Worm (Caenorhabditis elegans) whole organism, young adult: ENCODE results near the gene clec-27.

Experiments
- B0035.1 ChIP-seq: sonication (generic microtip); optimal IDR thresholded peaks from 2 replicates; lab custom pipeline; 2016; ENCODE audit warnings: missing genetic modification characterization, mild to moderate bottlenecking, missing compliant biosample characterization, missing genotype, missing genetic modification reagents
- B0336.3 ChIP-seq: fragments of 200-800 bp; sonication (Bioruptor generic); IDR thresholded peaks from 2 replicates; pipeline ENCODE4 v1.3.6; 2022; ENCODE audit warnings: missing genetic modification characterization, missing compliant biosample characterization
- F22D6.2 ChIP-seq: sonication (generic microtip); optimal IDR thresholded peaks from 2 replicates; lab custom pipeline; 2016; ENCODE audit warnings: mild to moderate bottlenecking, missing genetic modification characterization, missing compliant biosample characterization
- F39B2.1 ChIP-seq: fragments of 200-800 bp; sonication (Bioruptor generic); IDR thresholded peaks from 2 replicates; pipeline ENCODE4 v1.3.6; 2022; ENCODE audit warnings: missing genetic modification reagents, missing genetic modification characterization, missing compliant biosample characterization
- F55B11.4 ChIP-seq: sonication (generic microtip); optimal IDR thresholded peaks from 2 replicates; lab custom pipeline; 2016; ENCODE audit warnings: missing compliant biosample characterization, missing genetic modification characterization, borderline replicate concordance; ENCODE audit not compliant: insufficient read depth
- Y53G8AR.9 ChIP-seq: fragments of 200-800 bp; sonication (Bioruptor generic); conservative IDR thresholded peaks from 2 replicates; pipeline ENCODE4 v1.3.6; 2022; ENCODE audit warnings: missing genetic modification reagents, missing genetic modification characterization, missing compliant biosample characterization
- Y67H2A.10 ChIP-seq: fragments of 200-800 bp; sonication (Bioruptor generic); conservative IDR thresholded peaks from 2 replicates; pipeline ENCODE4 v1.3.6; 2022; ENCODE audit warnings: missing genetic modification reagents, missing genetic modification characterization, missing compliant biosample characterization
- aptf-3 ChIP-seq: fragments of 200-800 bp; sonication (Bioruptor generic); IDR thresholded peaks from 2 replicates; pipeline ENCODE4 v1.3.6; 2022; ENCODE audit warnings: missing genetic modification characterization, missing compliant biosample characterization
- athp-1 ChIP-seq: sonication (generic microtip); optimal IDR thresholded peaks from 2 replicates; lab custom pipeline; 2017; ENCODE audit warnings: mild to moderate bottlenecking, missing genetic modification characterization, missing compliant biosample characterization
- attf-3 ChIP-seq: fragments of 200-800 bp; sonication (Bioruptor generic); conservative IDR thresholded peaks from 2 replicates; pipeline ENCODE4 v1.3.6; 2022; ENCODE audit warnings: missing genetic modification reagents, missing genetic modification characterization, missing compliant biosample characterization
- attf-5 ChIP-seq: fragments of 200-800 bp; sonication (Bioruptor generic); optimal IDR thresholded peaks from 2 replicates; lab custom pipeline; 2018; ENCODE audit warnings: mild to moderate bottlenecking, missing genetic modification characterization, missing compliant biosample characterization
- attf-6 ChIP-seq: fragments of 200-800 bp; sonication (Bioruptor generic); IDR thresholded peaks from 2 replicates; pipeline ENCODE4 v1.3.6; 2022; ENCODE audit warnings: missing genetic modification reagents, missing genetic modification characterization, missing compliant biosample characterization
- bed-1 ChIP-seq: fragments of 200-800 bp; sonication (Bioruptor generic); IDR thresholded peaks from 2 replicates; pipeline ENCODE4 v1.3.6; 2022; ENCODE audit warnings: missing genetic modification reagents, missing genetic modification characterization, missing compliant biosample characterization
- bed-2 ChIP-seq: fragments of 200-800 bp; sonication (Bioruptor generic); IDR thresholded peaks from 2 replicates; pipeline ENCODE4 v1.3.6; 2022; ENCODE audit warnings: missing genetic modification reagents, missing genetic modification characterization, missing compliant biosample characterization
- ccch-3 ChIP-seq: fragments of 200-800 bp; sonication (Bioruptor generic); optimal IDR thresholded peaks from 2 replicates; lab custom pipeline; 2018; ENCODE audit warnings: mild to moderate bottlenecking, missing genetic modification characterization, missing compliant biosample characterization
- cebp-1 ChIP-seq, 2 experiments: fragments of 200-800 bp in 1 of 2; sonication (Bioruptor generic) in 1 of 2; sonication (generic microtip) in 1 of 2; IDR thresholded peaks in 1 of 2; optimal IDR thresholded peaks in 1 of 2; 2 replicates each; pipeline versions ENCODE4 v1.3.6 to Lab custom; 2017 to 2022; ENCODE audit warnings: missing compliant biosample characterization in 2 of 2, missing genetic modification characterization in 2 of 2, mild to moderate bottlenecking in 1 of 2, missing genetic modification reagents in 1 of 2, moderate library complexity in 1 of 2
- dox-1 ChIP-seq: fragments of 200-800 bp; sonication (Bioruptor generic); IDR thresholded peaks from 2 replicates; pipeline ENCODE4 v1.3.6; 2022; ENCODE audit warnings: missing genetic modification reagents, missing genetic modification characterization, missing compliant biosample characterization
- dpff-1 ChIP-seq: sonication (generic microtip); optimal IDR thresholded peaks from 2 replicates; lab custom pipeline; 2017; ENCODE audit warnings: mild to moderate bottlenecking, missing genetic modification characterization, missing compliant biosample characterization
- egl-44 ChIP-seq: fragments of 200-800 bp; sonication (Bioruptor generic); IDR thresholded peaks from 2 replicates; pipeline ENCODE4 v1.3.6; 2022; ENCODE audit warnings: missing genetic modification reagents, missing genetic modification characterization, missing compliant biosample characterization
- ekl-4 ChIP-seq: fragments of 200-800 bp; sonication (Bioruptor generic); IDR thresholded peaks from 2 replicates; pipeline ENCODE4 v1.3.6; 2022; ENCODE audit warnings: missing genetic modification reagents, missing genetic modification characterization, missing compliant biosample characterization
- hmg-1.2 ChIP-seq: fragments of 200-800 bp; sonication (Bioruptor generic); IDR thresholded peaks from 2 replicates; pipeline ENCODE4 v1.3.6; 2022; ENCODE audit warnings: missing genetic modification reagents, missing genetic modification characterization, missing compliant biosample characterization
- lsy-27 ChIP-seq: sonication (generic microtip); optimal IDR thresholded peaks from 2 replicates; lab custom pipeline; 2017; ENCODE audit warnings: missing genetic modification characterization, mild to moderate bottlenecking, missing compliant biosample characterization, antibody characterized with exemption, missing genotype, borderline replicate concordance; ENCODE audit not compliant: insufficient read depth
- madf-3 ChIP-seq: fragments of 200-800 bp; sonication (Bioruptor generic); IDR thresholded peaks from 2 replicates; pipeline ENCODE4 v1.3.6; 2022; ENCODE audit warnings: missing genetic modification reagents, missing genetic modification characterization, missing compliant biosample characterization
- madf-6 ChIP-seq: fragments of 200-800 bp; sonication (Bioruptor generic); IDR thresholded peaks from 2 replicates; pipeline ENCODE4 v1.3.6; 2022; ENCODE audit warnings: missing genetic modification reagents, missing genetic modification characterization, missing compliant biosample characterization
- mel-28 ChIP-seq: sonication (generic microtip); optimal IDR thresholded peaks from 2 replicates; lab custom pipeline; 2016; ENCODE audit warnings: borderline replicate concordance, mild to moderate bottlenecking, missing genetic modification characterization, missing compliant biosample characterization
- mxl-1 ChIP-seq: sonication (generic microtip); optimal IDR thresholded peaks from 2 replicates; lab custom pipeline; 2016; ENCODE audit warnings: missing genetic modification characterization, missing compliant biosample characterization
- nfya-2 ChIP-seq: fragments of 200-800 bp; sonication (Bioruptor generic); IDR thresholded peaks from 2 replicates; pipeline ENCODE4 v1.3.6; 2022; ENCODE audit warnings: missing genetic modification reagents, missing genetic modification characterization, missing compliant biosample characterization
- nhr-120 ChIP-seq: fragments of 200-800 bp; sonication (Bioruptor generic); IDR thresholded peaks from 2 replicates; pipeline ENCODE4 v1.3.6; 2022; ENCODE audit warnings: missing genetic modification characterization, missing compliant biosample characterization
- nhr-179 ChIP-seq: sonication (generic microtip); optimal IDR thresholded peaks from 2 replicates; lab custom pipeline; 2016; ENCODE audit warnings: mild to moderate bottlenecking, missing genetic modification characterization, missing compliant biosample characterization
- nhr-80 ChIP-seq: sonication (generic microtip); optimal IDR thresholded peaks from 2 replicates; lab custom pipeline; 2016; ENCODE audit warnings: missing genetic modification characterization, missing compliant biosample characterization
- nhr-90 ChIP-seq: sonication (generic microtip); optimal IDR thresholded peaks from 2 replicates; lab custom pipeline; 2016; ENCODE audit warnings: missing genotype, mild to moderate bottlenecking, missing genetic modification characterization, missing compliant biosample characterization
- pha-4 ChIP-seq: fragments of 150-350 bp; sonication (generic microtip); optimal IDR thresholded peaks from 2 replicates; lab custom pipeline; 2014; ENCODE audit warnings: missing biosample characterization, missing genetic modification reagents, missing genetic modification characterization
- rpc-1 ChIP-seq, 2 experiments: fragments of 150-350 bp in 1 of 2; sonication (generic microtip) in 1 of 2; optimal IDR thresholded peaks; 2 replicates each; lab custom pipeline; 2014 to 2018; ENCODE audit warnings: missing biosample characterization in 1 of 2, missing genetic modification characterization in 1 of 2, missing genetic modification reagents in 1 of 2, missing genotype in 1 of 2
- sea-2 ChIP-seq: fragments of 200-800 bp; sonication (Bioruptor generic); IDR thresholded peaks from 2 replicates; pipeline ENCODE4 v1.3.6; 2022; ENCODE audit warnings: missing genetic modification characterization, missing compliant biosample characterization
- snpc-3.4 ChIP-seq: sonication (generic microtip); optimal IDR thresholded peaks from 2 replicates; lab custom pipeline; 2017; ENCODE audit warnings: missing genetic modification characterization, mild to moderate bottlenecking, missing compliant biosample characterization, antibody characterized with exemption, moderate library complexity, missing genotype, missing genetic modification reagents
- snpc-4 ChIP-seq, 5 experiments: fragments of 150-350 bp in 1 of 5; sonication (generic microtip) in 4 of 5; optimal IDR thresholded peaks; 2 replicates each; lab custom pipeline; 2014 to 2018; ENCODE audit warnings: missing genetic modification characterization in 5 of 5, missing biosample characterization in 3 of 5, antibody characterized with exemption in 2 of 5, mild to moderate bottlenecking in 2 of 5, missing compliant biosample characterization in 2 of 5, missing genotype in 2 of 5, moderate library complexity in 2 of 5, missing genetic modification reagents in 1 of 5
- tlf-1 ChIP-seq: fragments of 200-800 bp; sonication (Bioruptor generic); optimal IDR thresholded peaks from 2 replicates; lab custom pipeline; 2018; ENCODE audit warnings: mild to moderate bottlenecking, missing genetic modification characterization, missing compliant biosample characterization
- unc-62 ChIP-seq: fragments of 150-350 bp; optimal IDR thresholded peaks from 2 replicates; lab custom pipeline; 2014; ENCODE audit warnings: missing biosample characterization, missing genetic modification reagents, missing genetic modification characterization

The clec-27 gene

ce11 chrV:16861719-16862118 lies 7.3 kb downstream of the clec-27 start, which contains the start of the genes clec-32 and clec-24:
TSS of gene clec-32 (minus strand) at chrV:16861819.
TSS of gene clec-24 (plus strand) at chrV:16862012.
- no peak for TF ChIP-seq dox-1 (GFP tag; lab: Robert Waterston, UW)
- no peak for TF ChIP-seq sea-2
- TF ChIP-seq hmg-1.2 (GFP tag; lab: Robert Waterston, UW), result no peak
- no peak for TF ChIP-seq attf-5 (GFP tag; lab: Kevin White, UChicago)
- no peak for TF ChIP-seq nfya-2 (GFP tag; lab: Robert Waterston, UW)
- TF ChIP-seq nhr-90 (tag; lab: Kevin White, UChicago), result no peak
- no peak for TF ChIP-seq madf-6
- no peak for TF ChIP-seq nhr-120 (GFP tag; lab: Robert Waterston, UW)
- TF ChIP-seq egl-44 (GFP tag; lab: Robert Waterston, UW), result no peak
- TF ChIP-seq dpff-1 (tag; lab: Kevin White, UChicago), result no peak
- TF ChIP-seq aptf-3 (GFP tag; lab: Robert Waterston, UW), result no peak
- no peak for TF ChIP-seq attf-6 (GFP tag; lab: Robert Waterston, UW)
- no peak for TF ChIP-seq unc-62 (GFP tag; lab: Kevin White, UChicago)
- TF ChIP-seq madf-3 (GFP tag; lab: Robert Waterston, UW), result no peak

ce11 chrV:16865404-16865803 lies 11.0 kb downstream of the clec-27 start, which contains the start of gene clec-28:
TSS of gene clec-28 (plus strand) at chrV:16865704.
- TF ChIP-seq cebp-1 (GFP tag; IDR thresholded peaks at IDR 0.05; lab: Robert Waterston, UW), result no peak
- no peak for TF ChIP-seq cebp-1 (tag; optimal IDR thresholded peaks at IDR 0.05; lab: Kevin White, UChicago)
- no peak for TF ChIP-seq lsy-27 (tag; lab: Kevin White, UChicago)
- no peak for TF ChIP-seq ccch-3 (GFP tag; lab: Kevin White, UChicago)
- TF ChIP-seq Y67H2A.10 (GFP tag; lab: Robert Waterston, UW), result no peak
- no peak for TF ChIP-seq B0336.3 (GFP tag; lab: Robert Waterston, UW)
- no peak for TF ChIP-seq bed-2
- no peak for TF ChIP-seq mel-28
- no peak for TF ChIP-seq attf-3 (GFP tag; lab: Robert Waterston, UW)
- TF ChIP-seq snpc-3.4 (tag; lab: Kevin White, UChicago), result no peak
- no peak for TF ChIP-seq tlf-1 (GFP tag; lab: Kevin White, UChicago)
- TF ChIP-seq pha-4 (tag; lab: Kevin White, UChicago), result no peak
- no peak for TF ChIP-seq athp-1 (tag; lab: Kevin White, UChicago)

DNA sequence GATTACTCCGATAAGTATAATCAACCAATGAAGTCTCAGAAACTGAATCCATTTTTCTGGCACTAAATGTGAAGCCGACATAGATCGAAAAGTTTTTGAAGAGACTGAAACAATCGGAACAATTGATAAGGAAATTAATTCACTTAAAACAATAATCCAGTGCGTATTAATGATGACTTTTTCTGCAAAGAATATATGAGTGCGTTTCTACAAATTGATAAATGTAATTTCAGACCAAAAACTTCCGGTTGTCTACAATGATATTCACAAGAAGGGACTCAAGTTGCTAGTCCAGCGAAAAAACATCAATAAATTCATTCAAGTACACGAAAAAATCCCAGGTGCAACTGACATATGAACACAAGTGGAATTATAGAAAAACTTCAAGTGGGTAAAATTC lies 15.3 kb downstream of the clec-27 start, which contains the start of gene clec-33:
TSS of gene clec-33 (minus strand) at position 101 of the 400 bp plus-strand sequence.
- TF ChIP-seq F55B11.4 (tag; lab: Kevin White, UChicago) (no peak), snpc-3.4 (tag; lab: Kevin White, UChicago) (no peak), mxl-1 (no peak), cebp-1 (GFP tag; IDR thresholded peaks at IDR 0.05; lab: Robert Waterston, UW) (no peak), cebp-1 (tag; optimal IDR thresholded peaks at IDR 0.05; lab: Kevin White, UChicago) (no peak)

ce11 chrV:16871387-16871786 lies 17.0 kb downstream of the clec-27 start, which contains the start of gene thn-4:
TSS of gene thn-4 (minus strand) at chrV:16871487.
- TF ChIP-seq Y53G8AR.9 (GFP tag; lab: Robert Waterston, UW), result no peak
- no peak for TF ChIP-seq ekl-4 (GFP tag; lab: Robert Waterston, UW)
- no peak for TF ChIP-seq B0035.1 (tag; lab: Kevin White, UChicago)
- no peak for TF ChIP-seq snpc-4 (GFP tag; optimal IDR thresholded peaks at IDR 0.05; lab: Kevin White, UChicago)
- TF ChIP-seq snpc-4 (tag; optimal IDR thresholded peaks at IDR 0.05; lab: Kevin White, UChicago), result no peak
- TF ChIP-seq F22D6.2 (tag; lab: Kevin White, UChicago), result no peak
- no peak for TF ChIP-seq egl-44 (GFP tag; lab: Robert Waterston, UW)
- no peak for TF ChIP-seq nhr-179
- no peak for TF ChIP-seq bed-1 (GFP tag; lab: Robert Waterston, UW)
- TF ChIP-seq F39B2.1 (GFP tag; lab: Robert Waterston, UW), result no peak
- TF ChIP-seq nhr-80, result no peak
- TF ChIP-seq rpc-1 (optimal IDR thresholded peaks at IDR 0.05; lab: Kevin White, UChicago), result no peak
- TF ChIP-seq rpc-1 (tag; optimal IDR thresholded peaks at IDR 0.05; lab: Kevin White, UChicago), result no peak
- TF ChIP-seq, all 124 proteins: peak for 0
